Fruit fly (Drosophila melanogaster) whole organism, embryonic: ENCODE data around the gene kay.
A peak's percentile ranks its signal among the peaks of the same experiment; 100 is the strongest.

Experiments
- Abd-B ChIP-seq: fragments of 200-800 bp; sonication (Bioruptor generic); optimal IDR thresholded peaks from 2 replicates; lab custom pipeline; 2018; ENCODE audit warnings: missing biosample characterization, mild to moderate bottlenecking, missing genetic modification characterization, moderate library complexity
- Adf1 ChIP-seq: fragments of 200-800 bp; sonication (Bioruptor generic); IDR thresholded peaks from 2 replicates; pipeline ENCODE4 v1.3.6; 2022; ENCODE audit warnings: missing biosample characterization, missing genetic modification characterization
- Atf3 ChIP-seq: fragments of 200-800 bp; sonication (Bioruptor generic); optimal IDR thresholded peaks from 3 replicates; lab custom pipeline; 2016; ENCODE audit warnings: missing biosample characterization, missing genetic modification characterization
- Bgb ChIP-seq: fragments of 200-800 bp; sonication (Bioruptor generic); IDR thresholded peaks from 2 replicates; pipeline ENCODE4 v1.3.6; 2022; ENCODE audit warnings: missing biosample characterization, missing genetic modification characterization; ENCODE audit not compliant: partially characterized antibody
- CG10431 ChIP-seq: fragments of 200-800 bp; sonication (Bioruptor generic); optimal IDR thresholded peaks from 3 replicates; lab custom pipeline; 2018; ENCODE audit warnings: missing biosample characterization, mild to moderate bottlenecking, missing genetic modification characterization
- CG11085 ChIP-seq: fragments of 200-800 bp; sonication (Bioruptor generic); IDR thresholded peaks from 2 replicates; pipeline ENCODE4 v1.3.6; 2022; ENCODE audit warnings: missing biosample characterization, missing genetic modification characterization
- CG12299 ChIP-seq: fragments of 200-800 bp; sonication (Bioruptor generic); optimal IDR thresholded peaks from 2 replicates; lab custom pipeline; 2018; ENCODE audit warnings: missing biosample characterization, mild to moderate bottlenecking, missing genetic modification characterization
- CG1233 ChIP-seq: fragments of 200-800 bp; sonication (Bioruptor generic); optimal IDR thresholded peaks from 4 replicates; lab custom pipeline; 2018; ENCODE audit warnings: missing biosample characterization, mild to moderate bottlenecking, missing genetic modification characterization
- CG13287 ChIP-seq: fragments of 200-800 bp; sonication (Bioruptor generic); IDR thresholded peaks from 2 replicates; pipeline ENCODE4 v1.3.6; 2022; ENCODE audit warnings: missing biosample characterization, missing genetic modification characterization; ENCODE audit not compliant: partially characterized antibody
- CG14050 ChIP-seq: fragments of 200-800 bp; sonication (Bioruptor generic); IDR thresholded peaks from 3 replicates; pipeline ENCODE4 v1.3.6; 2022; ENCODE audit warnings: missing biosample characterization, missing genetic modification characterization
- CG16813 ChIP-seq: fragments of 200-800 bp; sonication (Bioruptor generic); IDR thresholded peaks from 3 replicates; pipeline ENCODE4 v1.3.6; 2022; ENCODE audit warnings: missing biosample characterization, missing genetic modification characterization; ENCODE audit not compliant: partially characterized antibody
- CG18476 ChIP-seq: fragments of 200-800 bp; sonication (Bioruptor generic); optimal IDR thresholded peaks from 2 replicates; lab custom pipeline; 2016; ENCODE audit warnings: missing biosample characterization, mild to moderate bottlenecking, missing genetic modification characterization
- CG18764 ChIP-seq: fragments of 200-800 bp; sonication (Bioruptor generic); optimal IDR thresholded peaks from 3 replicates; lab custom pipeline; 2016; ENCODE audit warnings: missing biosample characterization, missing genetic modification characterization
- CG2120 ChIP-seq: fragments of 200-800 bp; sonication (Bioruptor generic); optimal IDR thresholded peaks from 3 replicates; lab custom pipeline; 2016; ENCODE audit warnings: missing biosample characterization, missing genetic modification characterization
- CG2129 ChIP-seq: fragments of 200-800 bp; sonication (Bioruptor generic); IDR thresholded peaks from 2 replicates; pipeline ENCODE4 v1.3.6; 2022; ENCODE audit warnings: missing biosample characterization, missing genetic modification characterization; ENCODE audit not compliant: partially characterized antibody
- CG2202 ChIP-seq: fragments of 200-800 bp; sonication (Bioruptor generic); optimal IDR thresholded peaks from 2 replicates; lab custom pipeline; 2018; ENCODE audit warnings: missing biosample characterization, mild to moderate bottlenecking, missing genetic modification characterization
- CG6689 ChIP-seq: fragments of 200-800 bp; sonication (Bioruptor generic); IDR thresholded peaks from 2 replicates; pipeline ENCODE4 v1.3.6; 2022; ENCODE audit warnings: missing biosample characterization, missing genetic modification characterization
- CG6813 ChIP-seq: fragments of 200-800 bp; sonication (Bioruptor generic); optimal IDR thresholded peaks from 2 replicates; lab custom pipeline; 2017; ENCODE audit warnings: missing biosample characterization, missing genetic modification characterization, mild to moderate bottlenecking, moderate library complexity, missing genetic modification reagents
- CG8290 ChIP-seq, 3 experiments: fragments of 200-800 bp; sonication (Bioruptor generic); optimal IDR thresholded peaks; 2 replicates each; lab custom pipeline; 2016 to 2019; ENCODE audit warnings: missing biosample characterization in 3 of 3, missing genetic modification characterization in 3 of 3, mild to moderate bottlenecking in 2 of 3, moderate library complexity in 1 of 3
- CG8359 ChIP-seq: fragments of 200-800 bp; sonication (Bioruptor generic); optimal IDR thresholded peaks from 2 replicates; lab custom pipeline; 2017; ENCODE audit warnings: missing biosample characterization, mild to moderate bottlenecking, missing genetic modification characterization, borderline replicate concordance
- CG9437 ChIP-seq: fragments of 200-800 bp; sonication (Bioruptor generic); optimal IDR thresholded peaks from 2 replicates; lab custom pipeline; 2018; ENCODE audit warnings: missing biosample characterization, mild to moderate bottlenecking, missing genetic modification characterization
- CoRest ChIP-seq: fragments of 200-800 bp; sonication (Bioruptor generic); optimal IDR thresholded peaks from 3 replicates; lab custom pipeline; 2018; ENCODE audit warnings: missing biosample characterization, mild to moderate bottlenecking, missing genetic modification characterization, moderate library complexity
- Drgx ChIP-seq: fragments of 200-800 bp; sonication (Bioruptor generic); IDR thresholded peaks from 2 replicates; pipeline ENCODE4 v1.3.6; 2022; ENCODE audit warnings: missing biosample characterization, missing genetic modification characterization
- Eip74EF ChIP-seq, 2 experiments: fragments of 200-800 bp in 1 of 2; fragments of >200 bp in 1 of 2; sonication (Bioruptor generic) in 1 of 2; optimal IDR thresholded peaks; 2 replicates each; lab custom pipeline; 2017 to 2019; ENCODE audit warnings: missing biosample characterization in 2 of 2, missing genetic modification characterization in 2 of 2, mild to moderate bottlenecking in 1 of 2, moderate library complexity in 1 of 2
- NC2α ChIP-seq: fragments of 200-800 bp; sonication (Bioruptor generic); optimal IDR thresholded peaks from 2 replicates; lab custom pipeline; 2016; ENCODE audit warnings: missing biosample characterization, missing genetic modification characterization
- Sry-δ ChIP-seq: fragments of 200-800 bp; sonication (Bioruptor generic); optimal IDR thresholded peaks from 2 replicates; lab custom pipeline; 2016; ENCODE audit warnings: missing biosample characterization, missing genetic modification characterization
- Tbp ChIP-seq: fragments of >200 bp; optimal IDR thresholded peaks from 2 replicates; lab custom pipeline; 2018; ENCODE audit warnings: missing biosample characterization, missing genetic modification characterization
- ab ChIP-seq: fragments of 200-800 bp; sonication (Bioruptor generic); optimal IDR thresholded peaks from 2 replicates; lab custom pipeline; 2016; ENCODE audit warnings: missing biosample characterization, missing genetic modification characterization
- ac ChIP-seq: fragments of 200-800 bp; sonication (Bioruptor generic); optimal IDR thresholded peaks from 3 replicates; lab custom pipeline; 2017; ENCODE audit warnings: missing biosample characterization, mild to moderate bottlenecking, missing genetic modification characterization
- ash1 ChIP-seq: fragments of 200-800 bp; sonication (Bioruptor generic); optimal IDR thresholded peaks from 2 replicates; lab custom pipeline; 2018; ENCODE audit warnings: missing biosample characterization, mild to moderate bottlenecking, missing genetic modification characterization
- bigmax ChIP-seq: fragments of 200-800 bp; sonication (Bioruptor generic); optimal IDR thresholded peaks from 2 replicates; lab custom pipeline; 2018; ENCODE audit warnings: missing biosample characterization, mild to moderate bottlenecking, missing genetic modification characterization
- chinmo ChIP-seq: fragments of 200-800 bp; sonication (Bioruptor generic); IDR thresholded peaks from 4 replicates; pipeline ENCODE4 v1.3.6; 2022; ENCODE audit warnings: missing biosample characterization, missing genetic modification characterization; ENCODE audit not compliant: partially characterized antibody
- crp ChIP-seq, 2 experiments: fragments of 200-800 bp; sonication (Bioruptor generic); optimal IDR thresholded peaks; 2 replicates in 1 of 2; 3 replicates in 1 of 2; lab custom pipeline; 2017; ENCODE audit warnings: missing biosample characterization in 2 of 2, missing genetic modification characterization in 2 of 2, mild to moderate bottlenecking in 1 of 2, moderate library complexity in 1 of 2
- dimm ChIP-seq: fragments of 200-800 bp; sonication (Bioruptor generic); IDR thresholded peaks from 2 replicates; pipeline ENCODE4 v1.3.6; 2022; ENCODE audit warnings: missing biosample characterization, missing genetic modification characterization
- fd3F ChIP-seq: fragments of 200-800 bp; sonication (Bioruptor generic); optimal IDR thresholded peaks from 2 replicates; lab custom pipeline; 2018; ENCODE audit warnings: missing biosample characterization, mild to moderate bottlenecking, missing genetic modification characterization, moderate library complexity
- gcm ChIP-seq: fragments of 200-800 bp; sonication (Bioruptor generic); optimal IDR thresholded peaks from 2 replicates; lab custom pipeline; 2019; ENCODE audit warnings: missing biosample characterization, mild to moderate bottlenecking, missing genetic modification characterization, moderate library complexity
- gem ChIP-seq: fragments of 200-800 bp; sonication (Bioruptor generic); optimal IDR thresholded peaks from 2 replicates; lab custom pipeline; 2019; ENCODE audit warnings: missing biosample characterization, mild to moderate bottlenecking, missing genetic modification characterization, moderate library complexity
- gt ChIP-seq: fragments of 200-800 bp; sonication (Bioruptor generic); IDR thresholded peaks from 2 replicates; pipeline ENCODE4 v1.3.6; 2022; ENCODE audit warnings: missing biosample characterization, missing genetic modification characterization
- klu ChIP-seq: fragments of 200-800 bp; sonication (Bioruptor generic); IDR thresholded peaks from 2 replicates; pipeline ENCODE4 v1.3.6; 2022; ENCODE audit warnings: missing biosample characterization, missing genetic modification characterization
- mam ChIP-seq: fragments of 200-800 bp; sonication (Bioruptor generic); optimal IDR thresholded peaks from 3 replicates; lab custom pipeline; 2016; ENCODE audit warnings: missing biosample characterization, missing genetic modification characterization
- otp ChIP-seq: fragments of 200-800 bp; sonication (Bioruptor generic); IDR thresholded peaks from 3 replicates; pipeline ENCODE4, ENCODE4 v1.3.6; 2022; ENCODE audit warnings: missing biosample characterization, missing genetic modification characterization
- pb ChIP-seq: fragments of 200-800 bp; sonication (Bioruptor generic); optimal IDR thresholded peaks from 3 replicates; lab custom pipeline; 2016; ENCODE audit warnings: missing biosample characterization, missing genetic modification characterization
- pum ChIP-seq: fragments of 200-800 bp; sonication (Bioruptor generic); optimal IDR thresholded peaks from 2 replicates; lab custom pipeline; 2016; ENCODE audit warnings: missing biosample characterization, missing genetic modification characterization
- repo ChIP-seq: fragments of 200-800 bp; sonication (Bioruptor generic); optimal IDR thresholded peaks from 2 replicates; lab custom pipeline; 2016; ENCODE audit warnings: missing biosample characterization, missing genetic modification characterization
- sens-2 ChIP-seq: fragments of 200-800 bp; sonication (Bioruptor generic); IDR thresholded peaks from 2 replicates; pipeline ENCODE4 v1.3.6; 2022; ENCODE audit warnings: missing biosample characterization, missing genetic modification characterization
- sim ChIP-seq: fragments of 200-800 bp; sonication (Bioruptor generic); IDR thresholded peaks from 2 replicates; pipeline ENCODE4 v1.3.6; 2022; ENCODE audit warnings: missing biosample characterization, missing genetic modification characterization
- sqz ChIP-seq: fragments of 200-800 bp; sonication (Bioruptor generic); optimal IDR thresholded peaks from 3 replicates; lab custom pipeline; 2018; ENCODE audit warnings: missing biosample characterization, mild to moderate bottlenecking, missing genetic modification characterization
- wor ChIP-seq: fragments of 200-800 bp; sonication (Bioruptor generic); IDR thresholded peaks from 2 replicates; pipeline ENCODE4 v1.3.6; 2022; ENCODE audit warnings: missing biosample characterization, missing genetic modification characterization
- zen2 ChIP-seq: fragments of 200-800 bp; sonication (Bioruptor generic); IDR thresholded peaks from 3 replicates; pipeline ENCODE4 v1.3.6; 2022; ENCODE audit warnings: missing biosample characterization, missing genetic modification characterization; ENCODE audit not compliant: partially characterized antibody

Gene kay

DNA sequence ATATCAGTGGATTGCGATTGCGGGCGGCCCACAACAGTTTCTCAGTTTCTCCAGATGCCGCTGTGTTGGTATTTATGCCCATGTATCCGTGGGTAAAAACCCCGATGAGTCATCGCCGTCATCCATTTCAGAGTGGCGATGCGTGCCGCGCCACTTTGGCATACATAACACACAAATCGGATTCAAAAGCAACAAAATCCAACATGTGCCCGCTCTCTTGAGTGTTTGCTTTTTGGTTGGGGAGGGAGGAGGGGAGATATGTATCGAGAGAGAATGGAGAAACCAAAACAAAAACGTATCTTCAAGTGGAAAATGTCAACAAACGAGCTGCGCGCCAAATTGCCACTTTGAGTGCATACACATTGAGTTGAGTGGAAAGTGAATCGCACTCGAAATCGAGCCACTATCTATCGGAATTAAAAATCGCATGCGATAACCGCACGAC, 5.9 kb downstream of the kay start (continued):
- TF ChIP-seq CG10431 (GFP tag; lab: Kevin White, UChicago) = peak; percentile 61
- no peak for TF ChIP-seq ab (GFP tag; lab: Kevin White, UChicago)
- no peak for TF ChIP-seq ac (GFP tag; lab: Kevin White, UChicago)
- no peak for TF ChIP-seq dimm (GFP tag; lab: Robert Waterston, UW)
- no peak for TF ChIP-seq Eip74EF (GFP tag; optimal IDR thresholded peaks at IDR 0.05; lab: Kevin White, UChicago)
- TF ChIP-seq CG11085 (GFP tag; lab: Robert Waterston, UW) = no peak
- TF ChIP-seq pum (GFP tag; lab: Kevin White, UChicago) = no peak
- peak; percentile 68 for TF ChIP-seq CG13287
- TF ChIP-seq ash1 (GFP tag; lab: Kevin White, UChicago) = no peak
- TF ChIP-seq crp (GFP tag; optimal IDR thresholded peaks at IDR 0.05; lab: Kevin White, UChicago) = no peak
- TF ChIP-seq CG8359 (GFP tag; lab: Kevin White, UChicago) = no peak
- TF ChIP-seq CG14050 = no peak
- TF ChIP-seq CG16813 (GFP tag; lab: Robert Waterston, UW) = no peak
- TF ChIP-seq CG1233 = no peak
- peak; percentile 53 for TF ChIP-seq CG6813 (GFP tag; lab: Kevin White, UChicago)
- no peak for TF ChIP-seq Abd-B (GFP tag; lab: Kevin White, UChicago)
- TF ChIP-seq CG18764 (GFP tag; lab: Kevin White, UChicago) = no peak
- TF ChIP-seq CG2120 = no peak
- TF ChIP-seq Tbp (GFP tag; lab: Kevin White, UChicago) = no peak
- no peak for TF ChIP-seq CG6689
- TF ChIP-seq pb (GFP tag; lab: Kevin White, UChicago) = no peak
- TF ChIP-seq Sry-δ (GFP tag; lab: Kevin White, UChicago) = no peak
- no peak for TF ChIP-seq wor
- TF ChIP-seq gcm = peak; percentile 55
- peak; percentile 32; the same call in 1 of the 2 replicates for TF ChIP-seq Adf1
- TF ChIP-seq fd3F = no peak
- TF ChIP-seq Bgb (GFP tag; lab: Robert Waterston, UW) = peak; percentile 82; the same call in 1 of the 2 replicates
- 0 out of 2 replicates have a peak, but pooled peaks have one; percentile 13 for TF ChIP-seq CG2129 (GFP tag; lab: Robert Waterston, UW)
- TF ChIP-seq otp (GFP tag; lab: Robert Waterston, UW) = peak; percentile 9; the same call in 1 of the 3 replicates
- no peak for TF ChIP-seq klu (GFP tag; lab: Robert Waterston, UW)
- no peak for TF ChIP-seq sqz (GFP tag; lab: Kevin White, UChicago)
- no peak for TF ChIP-seq Drgx
- TF ChIP-seq bigmax (GFP tag; lab: Kevin White, UChicago) = no peak
- no peak for TF ChIP-seq CG18476 (GFP tag; lab: Kevin White, UChicago)
- no peak for TF ChIP-seq CG8290 (GFP tag; optimal IDR thresholded peaks at IDR 0.05; lab: Kevin White, UChicago)
- peak in 1 of 2 experiments; percentile 61 for TF ChIP-seq CG8290 (tag; optimal IDR thresholded peaks at IDR 0.05; lab: Kevin White, UChicago)
- TF ChIP-seq chinmo (GFP tag; lab: Robert Waterston, UW) = peak; percentile 99
- no peak for TF ChIP-seq gem (tag; lab: Kevin White, UChicago)
- no peak for TF ChIP-seq mam (GFP tag; lab: Kevin White, UChicago)
- TF ChIP-seq sim (GFP tag; lab: Robert Waterston, UW) = 0 out of 2 replicates have a peak, but pooled peaks have one; percentile 12
- TF ChIP-seq Atf3 (GFP tag; lab: Kevin White, UChicago) = peak; percentile 11
- no peak for TF ChIP-seq CG12299 (tag; lab: Kevin White, UChicago)
- no peak for TF ChIP-seq NC2α (GFP tag; lab: Kevin White, UChicago)
- no peak for TF ChIP-seq CoRest (tag; lab: Kevin White, UChicago)
- peak; percentile 91; the same call in 2 of the 3 replicates for TF ChIP-seq zen2 (GFP tag; lab: Robert Waterston, UW)
- no peak for TF ChIP-seq CG9437 (GFP tag; lab: Kevin White, UChicago)
- no peak for TF ChIP-seq repo (GFP tag; lab: Kevin White, UChicago)
- TF ChIP-seq CG2202 = peak; percentile 13
- no peak for TF ChIP-seq sens-2 (GFP tag; lab: Robert Waterston, UW)
- TF ChIP-seq gt (GFP tag; lab: Robert Waterston, UW) = no peak
